Worm (Caenorhabditis elegans): Measurements from ENCODE around the gene fbxc-24.

The fbxc-24 gene

DNA sequence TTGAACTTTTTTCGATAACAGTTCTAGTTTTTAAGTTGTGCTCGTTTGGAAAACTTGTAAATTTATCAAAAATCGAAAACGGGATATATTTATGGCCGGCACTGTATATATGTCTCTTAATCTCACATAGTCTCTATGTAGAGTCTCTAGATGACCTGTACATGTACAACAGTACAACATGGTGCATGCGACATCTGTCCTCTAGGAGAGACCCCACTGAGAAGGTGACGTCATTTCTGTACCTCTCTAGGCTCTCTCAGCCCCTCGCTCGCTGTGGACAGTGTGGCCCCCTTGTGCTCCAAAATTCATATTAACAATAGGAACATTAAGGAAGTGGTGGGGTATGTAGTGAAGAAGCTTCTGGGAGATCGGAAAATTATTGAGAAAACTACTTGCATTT lies 27.8 kb upstream of the fbxc-24 start:
- TF ChIP-seq lsy-2 (tag; optimal IDR thresholded peaks at IDR 0.05) (no peak), zip-8 (tag; optimal IDR thresholded peaks at IDR 0.05) (peak; percentile 64), nhr-2 (tag; optimal IDR thresholded peaks at IDR 0.05) (peak; percentile 90), cnd-1 (tag; optimal IDR thresholded peaks at IDR 0.05) (peak; percentile 71), tbx-8 (GFP tag; optimal IDR thresholded peaks at IDR 0.05) (no peak), lin-32 (GFP tag; optimal IDR thresholded peaks at IDR 0.05) (peak; percentile 46), elt-3 (tag; optimal IDR thresholded peaks at IDR 0.05) (no peak)

ce11 chrII:932718-933117 lies 23.3 kb upstream of the fbxc-24 start, which contains the start of gene acs-15:
Gene acs-15 (plus strand): TSS chrII:933018.
- TF ChIP-seq hlh-1 (tag; optimal IDR thresholded peaks at IDR 0.05) (no peak), nhr-237 (tag; optimal IDR thresholded peaks at IDR 0.05) (no peak), lsy-2 (tag; optimal IDR thresholded peaks at IDR 0.05) (no peak)

DNA sequence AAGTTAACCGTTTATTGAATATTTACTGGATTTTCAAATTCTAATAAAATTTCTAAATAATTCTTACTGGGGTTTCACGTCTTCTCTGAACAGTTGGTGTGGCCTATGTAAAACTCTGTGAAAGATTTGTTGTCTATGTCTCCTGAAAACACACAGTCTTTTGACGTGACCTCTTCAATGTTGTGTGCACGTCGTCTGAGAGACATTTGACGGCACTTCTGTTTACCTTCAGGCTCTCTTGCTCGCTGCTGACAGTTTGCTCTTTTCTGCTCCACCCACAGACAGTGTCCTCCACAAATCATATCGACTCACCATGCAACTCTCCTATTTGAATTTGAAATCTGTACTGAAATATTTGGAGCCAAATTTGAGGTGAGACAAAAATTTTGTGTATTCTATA lies 21.4 kb upstream of the fbxc-24 start, which contains the start of gene fbxc-34:
Gene fbxc-34, plus strand, starts transcription at position 301 of the 400 bp plus-strand sequence.
- peak; percentile 33 for TF ChIP-seq hlh-1 (tag; optimal IDR thresholded peaks at IDR 0.05)

DNA sequence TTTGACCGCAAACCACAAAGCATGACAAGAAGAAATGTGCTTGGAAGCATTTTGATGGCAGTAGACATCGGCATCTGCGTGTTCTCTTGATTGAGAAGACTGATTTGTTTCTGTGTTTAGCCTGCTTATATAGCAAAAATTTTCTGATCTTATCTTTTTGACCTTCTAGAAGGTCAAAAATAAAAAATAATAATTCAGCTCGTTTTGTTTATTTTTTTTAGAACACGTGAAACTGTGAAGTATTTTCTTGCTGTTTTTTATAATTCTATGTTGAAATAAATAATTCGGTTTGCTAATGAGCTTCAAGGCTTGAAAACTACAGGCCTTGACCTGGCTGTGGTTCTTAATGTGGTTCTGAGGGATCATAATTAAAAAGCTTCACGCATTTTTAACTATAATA lies 17.9 kb upstream of the fbxc-24 start, which contains the start of gene R07C3.13:
Gene R07C3.13, minus strand, starts transcription at position 101 of the 400 bp plus-strand sequence.
- TF ChIP-seq ceh-83 (GFP tag; optimal IDR thresholded peaks at IDR 0.05) (no peak), nhr-2 (tag; optimal IDR thresholded peaks at IDR 0.05) (no peak)

ce11 chrII:923521-923920 lies 14.1 kb upstream of the fbxc-24 start, which contains the start of gene fbxc-28:
Gene fbxc-28 (plus strand): TSS chrII:923821.
- no peak for TF ChIP-seq zip-8 (tag; optimal IDR thresholded peaks at IDR 0.05)
- TF ChIP-seq drap-1 (GFP tag; optimal IDR thresholded peaks at IDR 0.05) = no peak
- TF ChIP-seq ham-2 (GFP tag; optimal IDR thresholded peaks at IDR 0.05) = no peak
- TF ChIP-seq mep-1 (tag; optimal IDR thresholded peaks at IDR 0.05) = no peak
- TF ChIP-seq blmp-1 (tag; optimal IDR thresholded peaks at IDR 0.05) = no peak
- TF ChIP-seq ceh-39 (tag; optimal IDR thresholded peaks at IDR 0.05) = no peak
- no peak for TF ChIP-seq lin-32 (GFP tag; optimal IDR thresholded peaks at IDR 0.05)
- no peak for TF ChIP-seq mab-5 (tag; optimal IDR thresholded peaks at IDR 0.05)
- no peak for TF ChIP-seq nhr-237 (tag; optimal IDR thresholded peaks at IDR 0.05)
- TF ChIP-seq nhr-12 (tag; optimal IDR thresholded peaks at IDR 0.05) = no peak
- no peak for TF ChIP-seq pha-4 (tag; optimal IDR thresholded peaks at IDR 0.05)
- no peak for TF ChIP-seq ceh-43 (GFP tag; optimal IDR thresholded peaks at IDR 0.05)

ce11 chrII:922778-923177 lies 13.3 kb upstream of the fbxc-24 start:
- TF ChIP-seq cnd-1 (tag; optimal IDR thresholded peaks at IDR 0.05) = no peak
- TF ChIP-seq nhr-12 (tag; optimal IDR thresholded peaks at IDR 0.05) = no peak
- TF ChIP-seq mls-2 (tag; optimal IDR thresholded peaks at IDR 0.05) = no peak
- TF ChIP-seq mep-1 (tag; optimal IDR thresholded peaks at IDR 0.05) = no peak

DNA sequence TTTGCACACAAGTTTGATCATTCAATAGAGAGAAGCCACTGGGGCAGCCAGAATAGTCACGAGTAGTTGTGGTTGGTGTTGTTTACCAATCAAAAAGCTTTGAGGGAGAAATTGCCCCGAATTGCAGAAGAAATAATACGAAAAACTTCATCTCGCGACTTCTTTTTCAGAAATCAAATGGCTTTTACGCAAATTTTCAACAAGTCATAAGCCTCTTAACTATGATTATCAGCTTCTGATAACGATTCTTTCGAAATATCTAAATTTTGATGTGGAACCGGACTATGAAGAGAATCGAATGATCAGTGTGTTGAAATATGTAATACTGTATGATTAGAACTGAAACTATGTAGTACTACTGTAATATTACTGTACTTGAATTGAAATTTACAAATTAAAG lies 10.9 kb upstream of the fbxc-24 start:
- TF ChIP-seq unc-120 (tag; optimal IDR thresholded peaks at IDR 0.05; ENCODE audit: poor library complexity, severe bottlenecking) (no peak), M03D4.4 (tag; optimal IDR thresholded peaks at IDR 0.05) (no peak), ces-1 (GFP tag; optimal IDR thresholded peaks at IDR 0.05) (no peak), mls-2 (tag; optimal IDR thresholded peaks at IDR 0.05) (no peak), nhr-76 (tag; optimal IDR thresholded peaks at IDR 0.05) (no peak), zip-8 (tag; optimal IDR thresholded peaks at IDR 0.05) (no peak), ceh-83 (GFP tag; optimal IDR thresholded peaks at IDR 0.05) (no peak), blmp-1 (tag; optimal IDR thresholded peaks at IDR 0.05) (no peak)

ce11 chrII:917324-917723 lies 7.9 kb upstream of the fbxc-24 start, which contains the start of gene fbxc-30:
Gene fbxc-30 (plus strand): TSS chrII:917624.
- no peak for TF ChIP-seq sem-2 (GFP tag; optimal IDR thresholded peaks at IDR 0.05)

- TF ChIP-seq sptf-1 (tag; optimal IDR thresholded peaks at IDR 0.05) (no peak), unc-39 (tag; optimal IDR thresholded peaks at IDR 0.05) (no peak), blmp-1 (tag; optimal IDR thresholded peaks at IDR 0.05) (no peak), nhr-237 (tag; optimal IDR thresholded peaks at IDR 0.05) (no peak), zip-8 (tag; optimal IDR thresholded peaks at IDR 0.05) (no peak), ceh-39 (tag; optimal IDR thresholded peaks at IDR 0.05) (no peak), hlh-1 (tag; optimal IDR thresholded peaks at IDR 0.05) (no peak), ces-1 (GFP tag; optimal IDR thresholded peaks at IDR 0.05) (no peak), mep-1 (tag; optimal IDR thresholded peaks at IDR 0.05) (no peak), tbx-8 (GFP tag; optimal IDR thresholded peaks at IDR 0.05) (no peak), unc-62 (GFP tag; optimal IDR thresholded peaks at IDR 0.05) (no peak), cnd-1 (tag; optimal IDR thresholded peaks at IDR 0.05) (no peak), ceh-43 (GFP tag; optimal IDR thresholded peaks at IDR 0.05) (no peak)
These were observed 6.3 kb upstream of the fbxc-24 start, which contains the start of gene fbxc-29 for ce11 chrII:915780-916179. Gene fbxc-29 (plus strand): TSS chrII:916080.

All from whole organism, mixed stage, embryonic.